Worm (Caenorhabditis elegans): Measurements from ENCODE around the gene C23G10.1.

DNA sequence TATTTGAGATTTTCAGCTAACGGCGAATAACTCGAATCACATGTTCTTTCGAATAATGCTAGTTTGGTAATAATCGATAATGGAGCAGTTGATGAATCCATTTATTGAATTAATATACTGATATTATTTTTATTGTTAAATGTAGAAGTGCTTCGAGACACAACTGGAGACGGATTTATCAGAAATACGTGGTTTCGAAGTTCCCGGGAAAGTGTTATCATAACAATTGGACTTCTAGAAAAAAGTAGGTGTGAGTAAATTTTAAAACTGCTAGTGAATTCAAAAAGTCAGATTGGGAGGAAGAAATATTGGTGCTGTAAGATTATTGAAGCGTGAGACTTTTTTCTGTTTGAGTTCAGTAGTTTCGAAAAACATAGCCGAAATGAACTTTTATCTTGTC lies 51.0 kb downstream of the C23G10.1 start, which contains the start of gene srg-2:
- TF ChIP-seq nhr-6 (tag; optimal IDR thresholded peaks at IDR 0.05), result no peak
- TF ChIP-seq nhr-237 (tag; optimal IDR thresholded peaks at IDR 0.05), result no peak
- TF ChIP-seq ama-1 (optimal IDR thresholded peaks at IDR 0.05), result no peak
- TF ChIP-seq elt-3 (tag; optimal IDR thresholded peaks at IDR 0.05), result no peak
